Worm (Caenorhabditis elegans) whole organism, L4 larva: Measurements from ENCODE around the gene sma-10.

Experiments
- D1046.2 ChIP-seq: fragments of 200-800 bp; sonication (Bioruptor generic); IDR thresholded peaks from 2 replicates; pipeline ENCODE4 v1.3.6; 2022; ENCODE audit warnings: missing genetic modification characterization, missing compliant biosample characterization
- F10B5.3 ChIP-seq: sonication (generic microtip); optimal IDR thresholded peaks from 2 replicates; lab custom pipeline; 2016; ENCODE audit warnings: mild to moderate bottlenecking, missing genetic modification characterization, missing compliant biosample characterization
- T20F7.1 ChIP-seq: fragments of 200-800 bp; sonication (Bioruptor generic); optimal IDR thresholded peaks from 2 replicates; lab custom pipeline; 2018; ENCODE audit warnings: mild to moderate bottlenecking, missing genetic modification characterization, missing compliant biosample characterization
- ZK546.5 ChIP-seq, 2 experiments: sonication (generic microtip); optimal IDR thresholded peaks; 2 replicates each; lab custom pipeline; 2017; ENCODE audit warnings: missing biosample characterization in 2 of 2, missing genetic modification characterization in 2 of 2
- aha-1 ChIP-seq: fragments of 150-350 bp; peaks from one replicate; lab custom pipeline; 2014; ENCODE audit warnings: missing biosample characterization, missing genetic modification characterization
- ama-1 ChIP-seq: fragments of 150-350 bp; optimal IDR thresholded peaks from 2 replicates; lab custom pipeline; 2014; ENCODE audit warnings: inconsistent platforms, mixed read lengths
- attf-4 ChIP-seq: sonication (generic microtip); optimal IDR thresholded peaks from 3 replicates; lab custom pipeline; 2017; ENCODE audit warnings: missing biosample characterization, missing genetic modification characterization
- ceh-44 ChIP-seq: fragments of 200-800 bp; sonication (Bioruptor generic); IDR thresholded peaks from 2 replicates; pipeline ENCODE4 v1.3.6; 2022; ENCODE audit warnings: missing genetic modification reagents, missing genetic modification characterization, missing compliant biosample characterization
- ceh-62 ChIP-seq: sonication (generic microtip); optimal IDR thresholded peaks from 2 replicates; lab custom pipeline; 2017; ENCODE audit warnings: missing biosample characterization, missing genetic modification characterization
- daf-16 ChIP-seq, 3 experiments: sonication (generic microtip); optimal IDR thresholded peaks; 2 replicates each; lab custom pipeline; 2016 to 2017; ENCODE audit warnings: missing genetic modification characterization in 3 of 3, missing genetic modification reagents in 3 of 3, mild to moderate bottlenecking in 2 of 3, missing compliant biosample characterization in 2 of 3, missing biosample characterization in 1 of 3, moderate library complexity in 1 of 3
- daf-19 ChIP-seq: fragments of 200-800 bp; sonication (Bioruptor generic); conservative IDR thresholded peaks from 2 replicates; pipeline ENCODE4 v1.3.6; 2022; ENCODE audit warnings: missing genetic modification characterization, missing compliant biosample characterization
- dmd-6 ChIP-seq: fragments of 200-800 bp; sonication (Bioruptor generic); IDR thresholded peaks from 2 replicates; pipeline ENCODE4 v1.3.6; 2022; ENCODE audit warnings: missing genetic modification reagents, missing genetic modification characterization, missing compliant biosample characterization
- duxl-1 ChIP-seq: sonication (generic microtip); optimal IDR thresholded peaks from 2 replicates; lab custom pipeline; 2016; ENCODE audit warnings: mild to moderate bottlenecking, missing genetic modification characterization, moderate library complexity, missing compliant biosample characterization; ENCODE audit not compliant: poor library complexity
- dve-1 ChIP-seq: sonication (generic microtip); optimal IDR thresholded peaks from 2 replicates; lab custom pipeline; 2017; ENCODE audit warnings: antibody characterized with exemption, mild to moderate bottlenecking, missing genetic modification characterization, missing compliant biosample characterization; ENCODE audit not compliant: insufficient read depth
- egl-27 ChIP-seq: sonication (generic microtip); optimal IDR thresholded peaks from 3 replicates; lab custom pipeline; 2017; ENCODE audit warnings: missing biosample characterization, missing genetic modification reagents, missing genetic modification characterization
- hif-1 ChIP-seq, 2 experiments: sonication (generic microtip); optimal IDR thresholded peaks; 2 replicates each; lab custom pipeline; 2016 to 2017; ENCODE audit warnings: missing compliant biosample characterization in 2 of 2, missing genetic modification characterization in 2 of 2, missing genetic modification reagents in 2 of 2, missing genotype in 2 of 2, mild to moderate bottlenecking in 1 of 2
- hlh-11 ChIP-seq: fragments of 200-800 bp; sonication (Bioruptor generic); optimal IDR thresholded peaks from 2 replicates; lab custom pipeline; 2018; ENCODE audit warnings: mild to moderate bottlenecking, missing genetic modification characterization, missing compliant biosample characterization
- hlh-30 ChIP-seq: sonication (generic microtip); optimal IDR thresholded peaks from 2 replicates; lab custom pipeline; 2017; ENCODE audit warnings: antibody characterized with exemption, mild to moderate bottlenecking, missing genetic modification characterization, missing compliant biosample characterization; ENCODE audit not compliant: insufficient read depth
- lim-7 ChIP-seq: fragments of 200-800 bp; sonication (Bioruptor generic); IDR thresholded peaks from 2 replicates; pipeline ENCODE4 v1.3.6; 2022; ENCODE audit warnings: missing genetic modification characterization, missing compliant biosample characterization
- lin-38 ChIP-seq: fragments of 200-800 bp; sonication (Bioruptor generic); IDR thresholded peaks from 2 replicates; pipeline ENCODE4 v1.3.6; 2022; ENCODE audit warnings: missing genetic modification reagents, missing genetic modification characterization, missing compliant biosample characterization
- lin-39 ChIP-seq: fragments of 150-350 bp; optimal IDR thresholded peaks from 2 replicates; lab custom pipeline; 2014; ENCODE audit warnings: missing biosample characterization, missing genetic modification reagents, missing genetic modification characterization
- madf-9 ChIP-seq: fragments of 200-800 bp; sonication (Bioruptor generic); conservative IDR thresholded peaks from 2 replicates; pipeline ENCODE4 v1.3.6; 2022; ENCODE audit warnings: missing genetic modification reagents, missing genetic modification characterization, missing compliant biosample characterization
- mdl-1 ChIP-seq, 2 experiments: fragments of 150-350 bp in 1 of 2; sonication (generic microtip) in 1 of 2; optimal IDR thresholded peaks; 2 replicates each; lab custom pipeline; 2014 to 2017; ENCODE audit warnings: missing biosample characterization in 2 of 2, missing genetic modification characterization in 2 of 2
- mep-1 ChIP-seq: fragments of 150-350 bp; sonication (generic microtip); optimal IDR thresholded peaks from 3 replicates; lab custom pipeline; 2014; ENCODE audit warnings: missing biosample characterization, missing genetic modification characterization
- mxl-2 ChIP-seq: fragments of 200-800 bp; sonication (Bioruptor generic); conservative IDR thresholded peaks from 2 replicates; pipeline ENCODE4 v1.3.6; 2022; ENCODE audit warnings: missing genetic modification reagents, missing genetic modification characterization, missing compliant biosample characterization
- nhr-11 ChIP-seq: fragments of 150-350 bp; optimal IDR thresholded peaks from 2 replicates; lab custom pipeline; 2014; ENCODE audit warnings: missing biosample characterization, missing genetic modification characterization
- nhr-28 ChIP-seq: fragments of 150-350 bp; optimal IDR thresholded peaks from 2 replicates; lab custom pipeline; 2014; ENCODE audit warnings: missing biosample characterization, missing genetic modification characterization
- nhr-41 ChIP-seq: fragments of 200-800 bp; sonication (Bioruptor generic); IDR thresholded peaks from 2 replicates; pipeline ENCODE4 v1.3.6; 2022; ENCODE audit warnings: missing genetic modification reagents, missing genetic modification characterization, missing compliant biosample characterization
- nhr-42 ChIP-seq: fragments of 200-800 bp; sonication (Bioruptor generic); IDR thresholded peaks from 2 replicates; pipeline ENCODE4 v1.3.6; 2022; ENCODE audit warnings: missing genetic modification characterization, missing compliant biosample characterization
- nhr-48 ChIP-seq: sonication (generic microtip); optimal IDR thresholded peaks from 2 replicates; lab custom pipeline; 2016; ENCODE audit warnings: mild to moderate bottlenecking, missing genetic modification characterization, missing compliant biosample characterization
- pha-4 ChIP-seq, 2 experiments: fragments of 150-350 bp in 1 of 2; fragments of 200-800 bp in 1 of 2; sonication (Bioruptor generic) in 1 of 2; IDR thresholded peaks in 1 of 2; optimal IDR thresholded peaks in 1 of 2; 2 replicates each; pipeline versions ENCODE4 v1.3.6 to Lab custom; 2014 to 2022; ENCODE audit warnings: missing genetic modification characterization in 2 of 2, missing genetic modification reagents in 2 of 2, missing biosample characterization in 1 of 2, missing compliant biosample characterization in 1 of 2
- rbr-2 ChIP-seq: sonication (generic microtip); optimal IDR thresholded peaks from 2 replicates; lab custom pipeline; 2016; ENCODE audit warnings: missing genotype, missing genetic modification characterization, missing compliant biosample characterization
- sdz-12 ChIP-seq: fragments of 200-800 bp; sonication (Bioruptor generic); optimal IDR thresholded peaks from 2 replicates; lab custom pipeline; 2018; ENCODE audit warnings: mild to moderate bottlenecking, missing genetic modification characterization, missing compliant biosample characterization
- snpc-1.2 ChIP-seq: fragments of 200-800 bp; sonication (Bioruptor generic); IDR thresholded peaks from 2 replicates; pipeline ENCODE4 v1.3.6; 2022; ENCODE audit warnings: missing genetic modification reagents, missing genetic modification characterization, missing compliant biosample characterization
- tag-97 ChIP-seq: fragments of 200-800 bp; sonication (Bioruptor generic); IDR thresholded peaks from 2 replicates; pipeline ENCODE4 v1.3.6; 2022; ENCODE audit warnings: missing genetic modification characterization, missing compliant biosample characterization
- unc-130 ChIP-seq: sonication (generic microtip); optimal IDR thresholded peaks from 2 replicates; lab custom pipeline; 2016; ENCODE audit warnings: missing genetic modification reagents, missing genetic modification characterization, missing compliant biosample characterization
- unc-39 ChIP-seq: sonication (generic microtip); optimal IDR thresholded peaks from 2 replicates; lab custom pipeline; 2017; ENCODE audit warnings: missing biosample characterization, missing genetic modification characterization
- unc-62 ChIP-seq, 3 experiments: fragments of 150-350 bp in 1 of 3; sonication (generic microtip); optimal IDR thresholded peaks in 2 of 3; peaks in 1 of 3; 1 replicate in 1 of 3; 2 replicates in 2 of 3; lab custom pipeline; 2014 to 2017; ENCODE audit warnings: missing biosample characterization in 3 of 3, missing genetic modification characterization in 3 of 3, missing genetic modification reagents in 3 of 3, missing genotype in 1 of 3
- vab-7 ChIP-seq: fragments of 200-800 bp; sonication (Bioruptor generic); IDR thresholded peaks from 2 replicates; pipeline ENCODE4 v1.3.6; 2022; ENCODE audit warnings: missing genetic modification reagents, missing genetic modification characterization, missing compliant biosample characterization
- zfp-2 ChIP-seq: sonication (generic microtip); optimal IDR thresholded peaks from 2 replicates; lab custom pipeline; 2016; ENCODE audit warnings: mild to moderate bottlenecking, missing genetic modification characterization, missing compliant biosample characterization
- ztf-11 ChIP-seq: fragments of 150-350 bp; optimal IDR thresholded peaks from 2 replicates; lab custom pipeline; 2014; ENCODE audit warnings: missing biosample characterization, missing genetic modification characterization

Gene sma-10

ce11 chrIV:309526-309925 lies 35.3 kb downstream of the sma-10 start:
- TF ChIP-seq sdz-12 (GFP tag; lab: Kevin White, UChicago) (no peak), lin-38 (no peak), nhr-42 (no peak), ZK546.5 (tag; optimal IDR thresholded peaks at IDR 0.05; lab: Kevin White, UChicago) (no peak), F10B5.3 (tag; lab: Kevin White, UChicago) (no peak), snpc-1.2 (no peak), vab-7 (GFP tag; lab: Robert Waterston, UW) (no peak), T20F7.1 (GFP tag; lab: Kevin White, UChicago) (peak; percentile 41), nhr-11 (tag; lab: Kevin White, UChicago) (no peak), madf-9 (GFP tag; lab: Robert Waterston, UW) (no peak), hlh-30 (tag; lab: Kevin White, UChicago) (peak; percentile 80), dve-1 (tag; lab: Kevin White, UChicago) (peak; percentile 8), unc-39 (tag; lab: Kevin White, UChicago) (no peak), unc-62 (GFP tag; optimal IDR thresholded peaks at IDR 0.05 in 1 of 2; lab: Kevin White, UChicago) (peak in 1 of 2 experiments; percentile 17), unc-62 (tag; optimal IDR thresholded peaks at IDR 0.05; lab: Kevin White, UChicago) (no peak), nhr-48 (tag; lab: Kevin White, UChicago) (peak; percentile 68), rbr-2 (tag; lab: Kevin White, UChicago) (no peak), ceh-44 (GFP tag; lab: Robert Waterston, UW) (no peak), mep-1 (no peak), mdl-1 (tag; optimal IDR thresholded peaks at IDR 0.05; lab: Kevin White, UChicago) (peak in 1 of 2 experiments; percentile 62), daf-19 (GFP tag; lab: Robert Waterston, UW) (no peak), unc-130 (GFP tag; lab: Kevin White, UChicago) (no peak), hlh-11 (tag; lab: Kevin White, UChicago) (peak; percentile 57), ztf-11 (no peak), lin-39 (tag; lab: Kevin White, UChicago) (no peak), nhr-41 (GFP tag; lab: Robert Waterston, UW) (no peak), zfp-2 (tag; lab: Kevin White, UChicago) (no peak), aha-1 (tag; lab: Kevin White, UChicago) (peak; percentile 19), ceh-62 (no peak), duxl-1 (tag; lab: Kevin White, UChicago) (no peak), mxl-2 (GFP tag; lab: Robert Waterston, UW) (no peak), pha-4 (GFP tag; IDR thresholded peaks at IDR 0.05; lab: Robert Waterston, UW) (no peak), pha-4 (tag; optimal IDR thresholded peaks at IDR 0.05; lab: Kevin White, UChicago) (no peak), dmd-6 (GFP tag; lab: Robert Waterston, UW) (peak; percentile 56), ama-1 (lab: Kevin White, UChicago) (no peak), nhr-28 (tag; lab: Kevin White, UChicago) (peak; percentile 18), egl-27 (no peak), daf-16 (GFP tag; optimal IDR thresholded peaks at IDR 0.05; lab: Kevin White, UChicago) (no peak), daf-16 (tag; optimal IDR thresholded peaks at IDR 0.05; lab: Kevin White, UChicago) (no peak), lim-7 (GFP tag; lab: Robert Waterston, UW) (no peak)

ce11 chrIV:313615-314014 lies 39.4 kb downstream of the sma-10 start, which contains the start of gene snai-1:
Gene snai-1, minus strand, starts transcription at chrIV:313715.
- TF ChIP-seq lim-7 (GFP tag; lab: Robert Waterston, UW) = no peak
- no peak for TF ChIP-seq unc-130 (GFP tag; lab: Kevin White, UChicago)
- no peak for TF ChIP-seq attf-4 (tag; lab: Kevin White, UChicago)
- no peak for TF ChIP-seq hif-1 (tag; optimal IDR thresholded peaks at IDR 0.05; lab: Kevin White, UChicago)
- no peak for TF ChIP-seq tag-97 (GFP tag; lab: Robert Waterston, UW)
- TF ChIP-seq D1046.2 (GFP tag; lab: Robert Waterston, UW) = no peak
- TF ChIP-seq, all 104 proteins: peak for 0
